Worm (Caenorhabditis elegans) whole organism, young adult: ENCODE measurements around the gene dib-1.
"Not testable (repeated sequence)": the region's sequence is repeated elsewhere in the genome, so short reads cannot be mapped to it uniquely, and the experiment has no call there.

Source experiments
- B0336.3 ChIP-seq: fragments of 200-800 bp; sonication (Bioruptor generic); IDR thresholded peaks from 2 replicates; pipeline ENCODE4 v1.3.6; 2022; ENCODE audit warnings: missing genetic modification characterization, missing compliant biosample characterization
- C06A6.2 ChIP-seq: fragments of 200-800 bp; sonication (Bioruptor generic); conservative IDR thresholded peaks from 2 replicates; pipeline ENCODE4 v1.3.6; 2022; ENCODE audit warnings: missing genetic modification characterization, missing compliant biosample characterization
- C17E4.6 ChIP-seq: fragments of 200-800 bp; sonication (Bioruptor generic); IDR thresholded peaks from 2 replicates; pipeline ENCODE4 v1.3.6; 2022; ENCODE audit warnings: missing genetic modification reagents, missing genetic modification characterization, missing compliant biosample characterization
- D2030.7 ChIP-seq: fragments of 200-800 bp; sonication (Bioruptor generic); IDR thresholded peaks from 2 replicates; pipeline ENCODE4 v1.3.6; 2022; ENCODE audit warnings: missing genetic modification reagents, missing genetic modification characterization, missing compliant biosample characterization
- F33H1.4 ChIP-seq: fragments of 200-800 bp; sonication (Bioruptor generic); IDR thresholded peaks from 2 replicates; pipeline ENCODE4 v1.3.6; 2022; ENCODE audit warnings: missing genetic modification reagents, missing genetic modification characterization, missing compliant biosample characterization
- K11D2.4 ChIP-seq: fragments of 200-800 bp; sonication (Bioruptor generic); IDR thresholded peaks from 2 replicates; pipeline ENCODE4 v1.3.6; 2022; ENCODE audit warnings: missing genetic modification reagents, missing genetic modification characterization, missing compliant biosample characterization
- Y53G8AR.9 ChIP-seq: fragments of 200-800 bp; sonication (Bioruptor generic); conservative IDR thresholded peaks from 2 replicates; pipeline ENCODE4 v1.3.6; 2022; ENCODE audit warnings: missing genetic modification reagents, missing genetic modification characterization, missing compliant biosample characterization
- atf-7 ChIP-seq: sonication (generic microtip); optimal IDR thresholded peaks from 2 replicates; lab custom pipeline; 2017; ENCODE audit warnings: mild to moderate bottlenecking, missing genetic modification characterization, missing compliant biosample characterization
- athp-1 ChIP-seq: sonication (generic microtip); optimal IDR thresholded peaks from 2 replicates; lab custom pipeline; 2017; ENCODE audit warnings: mild to moderate bottlenecking, missing genetic modification characterization, missing compliant biosample characterization
- attf-3 ChIP-seq: fragments of 200-800 bp; sonication (Bioruptor generic); conservative IDR thresholded peaks from 2 replicates; pipeline ENCODE4 v1.3.6; 2022; ENCODE audit warnings: missing genetic modification reagents, missing genetic modification characterization, missing compliant biosample characterization
- attf-5 ChIP-seq: fragments of 200-800 bp; sonication (Bioruptor generic); optimal IDR thresholded peaks from 2 replicates; lab custom pipeline; 2018; ENCODE audit warnings: mild to moderate bottlenecking, missing genetic modification characterization, missing compliant biosample characterization
- bed-2 ChIP-seq: fragments of 200-800 bp; sonication (Bioruptor generic); IDR thresholded peaks from 2 replicates; pipeline ENCODE4 v1.3.6; 2022; ENCODE audit warnings: missing genetic modification reagents, missing genetic modification characterization, missing compliant biosample characterization
- cebp-1 ChIP-seq, 2 experiments: fragments of 200-800 bp in 1 of 2; sonication (Bioruptor generic) in 1 of 2; sonication (generic microtip) in 1 of 2; IDR thresholded peaks in 1 of 2; optimal IDR thresholded peaks in 1 of 2; 2 replicates each; pipeline versions ENCODE4 v1.3.6 to Lab custom; 2017 to 2022; ENCODE audit warnings: missing compliant biosample characterization in 2 of 2, missing genetic modification characterization in 2 of 2, mild to moderate bottlenecking in 1 of 2, missing genetic modification reagents in 1 of 2, moderate library complexity in 1 of 2
- ceh-100 ChIP-seq: fragments of 200-800 bp; sonication (Bioruptor generic); IDR thresholded peaks from 2 replicates; pipeline ENCODE4 v1.3.6; 2022; ENCODE audit warnings: missing genetic modification reagents, missing genetic modification characterization, missing compliant biosample characterization
- ceh-91 ChIP-seq: fragments of 200-800 bp; sonication (Bioruptor generic); IDR thresholded peaks from 2 replicates; pipeline ENCODE4 v1.3.6; 2022; ENCODE audit warnings: missing genetic modification reagents, missing genetic modification characterization, missing compliant biosample characterization
- dox-1 ChIP-seq: fragments of 200-800 bp; sonication (Bioruptor generic); IDR thresholded peaks from 2 replicates; pipeline ENCODE4 v1.3.6; 2022; ENCODE audit warnings: missing genetic modification reagents, missing genetic modification characterization, missing compliant biosample characterization
- efl-1 ChIP-seq: fragments of 150-350 bp; optimal IDR thresholded peaks from 2 replicates; lab custom pipeline; 2014; ENCODE audit warnings: missing biosample characterization, missing genetic modification reagents, missing genetic modification characterization
- egl-18 ChIP-seq: fragments of 200-800 bp; sonication (Bioruptor generic); IDR thresholded peaks from 2 replicates; pipeline ENCODE4 v1.3.6; 2022; ENCODE audit warnings: missing genetic modification reagents, missing genetic modification characterization, missing compliant biosample characterization
- ets-4 ChIP-seq: fragments of 200-800 bp; sonication (Bioruptor generic); optimal IDR thresholded peaks from 2 replicates; lab custom pipeline; 2018; ENCODE audit warnings: mild to moderate bottlenecking, missing genetic modification characterization, missing compliant biosample characterization
- gei-17 ChIP-seq: fragments of 200-800 bp; sonication (Bioruptor generic); optimal IDR thresholded peaks from 2 replicates; lab custom pipeline; 2018; ENCODE audit warnings: mild to moderate bottlenecking, missing genetic modification characterization, missing compliant biosample characterization
- hmg-1.2 ChIP-seq: fragments of 200-800 bp; sonication (Bioruptor generic); IDR thresholded peaks from 2 replicates; pipeline ENCODE4 v1.3.6; 2022; ENCODE audit warnings: missing genetic modification reagents, missing genetic modification characterization, missing compliant biosample characterization
- hmg-20 ChIP-seq: fragments of 200-800 bp; sonication (Bioruptor generic); IDR thresholded peaks from 2 replicates; pipeline ENCODE4 v1.3.6; 2022; ENCODE audit warnings: missing genetic modification reagents, missing genetic modification characterization, missing compliant biosample characterization
- hsf-1 ChIP-seq: fragments of 200-800 bp; sonication (Bioruptor generic); IDR thresholded peaks from 2 replicates; pipeline ENCODE4 v1.3.6; 2022; ENCODE audit warnings: missing genetic modification reagents, missing genetic modification characterization, missing compliant biosample characterization
- lin-40 ChIP-seq: sonication (generic microtip); optimal IDR thresholded peaks from 2 replicates; lab custom pipeline; 2016; ENCODE audit warnings: missing genetic modification characterization, mild to moderate bottlenecking, missing compliant biosample characterization, missing genotype, missing genetic modification reagents
- lin-54 ChIP-seq: fragments of 200-800 bp; sonication (Bioruptor generic); optimal IDR thresholded peaks from 2 replicates; lab custom pipeline; 2018; ENCODE audit warnings: mild to moderate bottlenecking, missing genetic modification characterization, missing compliant biosample characterization
- lsl-1 ChIP-seq: fragments of 200-800 bp; sonication (Bioruptor generic); optimal IDR thresholded peaks from 2 replicates; lab custom pipeline; 2018; ENCODE audit warnings: mild to moderate bottlenecking, missing genetic modification characterization, moderate library complexity, missing compliant biosample characterization
- lsy-27 ChIP-seq: sonication (generic microtip); optimal IDR thresholded peaks from 2 replicates; lab custom pipeline; 2017; ENCODE audit warnings: missing genetic modification characterization, mild to moderate bottlenecking, missing compliant biosample characterization, antibody characterized with exemption, missing genotype, borderline replicate concordance; ENCODE audit not compliant: insufficient read depth
- madf-3 ChIP-seq: fragments of 200-800 bp; sonication (Bioruptor generic); IDR thresholded peaks from 2 replicates; pipeline ENCODE4 v1.3.6; 2022; ENCODE audit warnings: missing genetic modification reagents, missing genetic modification characterization, missing compliant biosample characterization
- madf-6 ChIP-seq: fragments of 200-800 bp; sonication (Bioruptor generic); IDR thresholded peaks from 2 replicates; pipeline ENCODE4 v1.3.6; 2022; ENCODE audit warnings: missing genetic modification reagents, missing genetic modification characterization, missing compliant biosample characterization
- madf-8 ChIP-seq: fragments of 200-800 bp; sonication (Bioruptor generic); conservative IDR thresholded peaks from 2 replicates; pipeline ENCODE4 v1.3.6; 2022; ENCODE audit warnings: missing genetic modification reagents, missing genetic modification characterization, missing compliant biosample characterization
- mcd-1 ChIP-seq: fragments of 200-800 bp; sonication (Bioruptor generic); IDR thresholded peaks from 2 replicates; pipeline ENCODE4 v1.3.6; 2022; ENCODE audit warnings: missing genetic modification reagents, missing genetic modification characterization, missing compliant biosample characterization
- nfyb-1 ChIP-seq: fragments of 200-800 bp; sonication (Bioruptor generic); IDR thresholded peaks from 2 replicates; pipeline ENCODE4 v1.3.6; 2022; ENCODE audit warnings: missing genetic modification reagents, missing genetic modification characterization, missing compliant biosample characterization
- snpc-1.1 ChIP-seq: sonication (generic microtip); optimal IDR thresholded peaks from 2 replicates; lab custom pipeline; 2017; ENCODE audit warnings: missing genetic modification characterization, mild to moderate bottlenecking, missing compliant biosample characterization, antibody characterized with exemption, moderate library complexity, missing genotype, missing genetic modification reagents; ENCODE audit not compliant: insufficient read depth
- snpc-4 ChIP-seq, 5 experiments: fragments of 150-350 bp in 1 of 5; sonication (generic microtip) in 4 of 5; optimal IDR thresholded peaks; 2 replicates each; lab custom pipeline; 2014 to 2018; ENCODE audit warnings: missing genetic modification characterization in 5 of 5, missing biosample characterization in 3 of 5, antibody characterized with exemption in 2 of 5, mild to moderate bottlenecking in 2 of 5, missing compliant biosample characterization in 2 of 5, missing genotype in 2 of 5, moderate library complexity in 2 of 5, missing genetic modification reagents in 1 of 5
- tlf-1 ChIP-seq: fragments of 200-800 bp; sonication (Bioruptor generic); optimal IDR thresholded peaks from 2 replicates; lab custom pipeline; 2018; ENCODE audit warnings: mild to moderate bottlenecking, missing genetic modification characterization, missing compliant biosample characterization
- unc-130 ChIP-seq: sonication (generic microtip); optimal IDR thresholded peaks from 2 replicates; lab custom pipeline; 2016; ENCODE audit warnings: missing genetic modification reagents, missing genetic modification characterization, missing compliant biosample characterization
- xnd-1 ChIP-seq: sonication (generic microtip); optimal IDR thresholded peaks from 2 replicates; lab custom pipeline; 2016; ENCODE audit warnings: missing genotype, missing genetic modification reagents, missing genetic modification characterization, missing compliant biosample characterization

dib-1 gene

ce11 chrIV:2892787-2893485 is 2.3 kb downstream of the dib-1 start (continued):
- no peak for TF ChIP-seq snpc-1.1 (tag; lab: Kevin White, UChicago)

- peak; percentile 91 for TF ChIP-seq lsl-1 (GFP tag; lab: Kevin White, UChicago)
- TF ChIP-seq snpc-1.1 (tag; lab: Kevin White, UChicago): no peak
- no peak for TF ChIP-seq hmg-20 (GFP tag; lab: Robert Waterston, UW)
- TF ChIP-seq D2030.7: peak; percentile 62
- TF ChIP-seq ceh-91 (GFP tag; lab: Robert Waterston, UW): 0 out of 2 replicates have a peak, but pooled peaks have one; percentile 27
- TF ChIP-seq efl-1 (GFP tag; lab: Kevin White, UChicago): peak; percentile 18
- peak; percentile 84 for TF ChIP-seq F33H1.4
- peak; percentile 26; the same call in 1 of the 2 replicates for TF ChIP-seq madf-8
- TF ChIP-seq ets-4 (GFP tag; lab: Kevin White, UChicago): no peak
- peak; percentile 3 for TF ChIP-seq xnd-1 (tag; lab: Kevin White, UChicago)
- TF ChIP-seq B0336.3 (GFP tag; lab: Robert Waterston, UW): no peak
- TF ChIP-seq athp-1 (tag; lab: Kevin White, UChicago): no peak
- TF ChIP-seq madf-6 (GFP tag; lab: Robert Waterston, UW): peak; percentile 75
- no peak for TF ChIP-seq snpc-4 (GFP tag; optimal IDR thresholded peaks at IDR 0.05; lab: Kevin White, UChicago)
- TF ChIP-seq snpc-4 (tag; optimal IDR thresholded peaks at IDR 0.05; lab: Kevin White, UChicago): no peak
- TF ChIP-seq lin-54: no peak
Measured at ce11 chrIV:2893486-2893842, 2.8 kb downstream of the dib-1 start.

- not testable (repeated sequence) for TF ChIP-seq gei-17 (GFP tag; lab: Kevin White, UChicago); lsy-27 (tag; lab: Kevin White, UChicago); attf-3 (GFP tag; lab: Robert Waterston, UW)
Measured at ce11 chrIV:2894630-2895029, 3.9 kb downstream of the dib-1 start, which contains the start of gene Y54G2A.19. Y54G2A.19 (minus strand) TSS chrIV:2894730.

- TF ChIP-seq lsl-1 (GFP tag; lab: Kevin White, UChicago) (peak; percentile 44), C17E4.6 (GFP tag; lab: Robert Waterston, UW) (peak; percentile 14; the same call in 1 of the 2 replicates), mcd-1 (GFP tag; lab: Robert Waterston, UW) (peak; percentile 93), unc-130 (peak; percentile 33), cebp-1 (GFP tag; IDR thresholded peaks at IDR 0.05; lab: Robert Waterston, UW) (peak; percentile 49), cebp-1 (tag; optimal IDR thresholded peaks at IDR 0.05; lab: Kevin White, UChicago) (peak; percentile 55), lin-40 (tag; lab: Kevin White, UChicago) (peak; percentile 43), madf-3 (GFP tag; lab: Robert Waterston, UW) (peak; percentile 81; the same call in 1 of the 2 replicates), attf-3 (GFP tag; lab: Robert Waterston, UW) (peak; percentile 79), efl-1 (GFP tag; lab: Kevin White, UChicago) (peak; percentile 33), Y53G8AR.9 (peak; percentile 83), tlf-1 (GFP tag; lab: Kevin White, UChicago) (peak; percentile 20), hsf-1 (peak; percentile 44; the same call in 1 of the 2 replicates), D2030.7 (peak; percentile 45; the same call in 1 of the 2 replicates), dox-1 (GFP tag; lab: Robert Waterston, UW) (peak; percentile 89), lin-54 (peak; percentile 48), ceh-100 (peak; percentile 48; the same call in 1 of the 2 replicates), bed-2 (GFP tag; lab: Robert Waterston, UW) (peak; percentile 79), hmg-1.2 (GFP tag; lab: Robert Waterston, UW) (peak; percentile 94), nfyb-1 (GFP tag; lab: Robert Waterston, UW) (peak; percentile 81), C06A6.2 (peak; percentile 58), K11D2.4 (GFP tag; lab: Robert Waterston, UW) (peak; percentile 77), atf-7 (tag; lab: Kevin White, UChicago) (peak; percentile 10), xnd-1 (tag; lab: Kevin White, UChicago) (peak; percentile 14), attf-5 (GFP tag; lab: Kevin White, UChicago) (peak; percentile 62), egl-18 (peak; percentile 44; the same call in 1 of the 2 replicates)
Measured at ce11 chrIV:2895986-2896660, 5.4 kb downstream of the dib-1 start.
